Worm (Caenorhabditis elegans): ENCODE measurements around the gene his-71.

The his-71 gene

ce11 chrX:7990282-7990681 is 8.4 kb upstream of the his-71 start:
- TF ChIP-seq ahr-1 (tag; optimal IDR thresholded peaks at IDR 0.05) (no peak), unc-55 (GFP tag; optimal IDR thresholded peaks at IDR 0.05) (no peak), dmd-4 (tag; optimal IDR thresholded peaks at IDR 0.05; ENCODE audit: borderline replicate concordance) (no peak), Y22D7AL.16 (tag; optimal IDR thresholded peaks at IDR 0.05) (no peak), unc-3 (GFP tag; conservative IDR thresholded peaks at IDR 0.05) (no peak), unc-3 (tag; optimal IDR thresholded peaks at IDR 0.05) (no peak), hlh-8 (tag; optimal IDR thresholded peaks at IDR 0.05) (no peak), fkh-10 (GFP tag; optimal IDR thresholded peaks at IDR 0.05) (no peak), C38D4.7 (GFP tag; optimal IDR thresholded peaks at IDR 0.05) (no peak), ref-2 (tag; optimal IDR thresholded peaks at IDR 0.05) (no peak), ceh-2 (tag; optimal IDR thresholded peaks at IDR 0.05) (no peak), K09A11.1 (tag; optimal IDR thresholded peaks at IDR 0.05; ENCODE audit: insufficient read depth) (no peak), madf-2 (tag; optimal IDR thresholded peaks at IDR 0.05) (no peak), nhr-232 (tag; optimal IDR thresholded peaks at IDR 0.05) (no peak)

ce11 chrX:7989155-7989554 is 7.3 kb upstream of the his-71 start:
- TF ChIP-seq dmd-4 (tag; optimal IDR thresholded peaks at IDR 0.05; ENCODE audit: borderline replicate concordance), result no peak

- TF ChIP-seq hlh-8 (tag; optimal IDR thresholded peaks at IDR 0.05), result no peak
- no peak for TF ChIP-seq C08G9.2 (tag; optimal IDR thresholded peaks at IDR 0.05)
- TF ChIP-seq nhr-11 (tag; optimal IDR thresholded peaks at IDR 0.05), result no peak
- TF ChIP-seq syd-9 (tag; optimal IDR thresholded peaks at IDR 0.05), result no peak
- no peak for TF ChIP-seq elt-2 (tag; optimal IDR thresholded peaks at IDR 0.05)
- TF ChIP-seq ceh-14 (tag; optimal IDR thresholded peaks at IDR 0.05), result no peak
- no peak for TF ChIP-seq ceh-9 (tag; optimal IDR thresholded peaks at IDR 0.05)
- TF ChIP-seq sdc-2 (tag; optimal IDR thresholded peaks at IDR 0.05), result no peak
- no peak for TF ChIP-seq pat-9 (tag; optimal IDR thresholded peaks at IDR 0.05)
- no peak for TF ChIP-seq ceh-45 (GFP tag; IDR thresholded peaks at IDR 0.05)
- TF ChIP-seq F13H6.1 (tag; optimal IDR thresholded peaks at IDR 0.05), result no peak
- TF ChIP-seq pax-1 (tag; optimal IDR thresholded peaks at IDR 0.05), result no peak
- TF ChIP-seq ceh-31 (tag; optimal IDR thresholded peaks at IDR 0.05), result no peak
Observed at ce11 chrX:7988457-7988856, 6.6 kb upstream of the his-71 start.

- no peak for TF ChIP-seq hlh-6 (tag; optimal IDR thresholded peaks at IDR 0.05)
- peak; percentile 33 for TF ChIP-seq hlh-30 (tag; optimal IDR thresholded peaks at IDR 0.05; ENCODE audit: insufficient read depth)
- no peak for TF ChIP-seq unc-3 (GFP tag; conservative IDR thresholded peaks at IDR 0.05)
- no peak for TF ChIP-seq unc-3 (tag; optimal IDR thresholded peaks at IDR 0.05)
- peak; percentile 52 for TF ChIP-seq elt-2 (tag; optimal IDR thresholded peaks at IDR 0.05)
Observed at ce11 chrX:7986892-7987291, 5.0 kb upstream of the his-71 start.

- TF ChIP-seq odd-2 (tag; optimal IDR thresholded peaks at IDR 0.05) (peak; percentile 13), ttx-3 (tag; optimal IDR thresholded peaks at IDR 0.05) (no peak)
Observed at ce11 chrX:7985495-7986029, 3.7 kb upstream of the his-71 start, which contains the start of gene F45E1.4. Gene F45E1.4, plus strand, starts transcription at chrX:7985979.

- TF ChIP-seq hlh-30 (tag; optimal IDR thresholded peaks at IDR 0.05; ENCODE audit: insufficient read depth), result no peak
- no peak for TF ChIP-seq ama-1 (optimal IDR thresholded peaks at IDR 0.05)
- no peak for TF ChIP-seq hlh-15 (tag; optimal IDR thresholded peaks at IDR 0.05)
- TF ChIP-seq ahr-1 (tag; optimal IDR thresholded peaks at IDR 0.05), result no peak
- TF ChIP-seq pag-3 (tag; optimal IDR thresholded peaks at IDR 0.05; ENCODE audit: borderline replicate concordance), result no peak
- no peak for TF ChIP-seq unc-3 (GFP tag; conservative IDR thresholded peaks at IDR 0.05)
- TF ChIP-seq unc-3 (tag; optimal IDR thresholded peaks at IDR 0.05), result no peak
- no peak for TF ChIP-seq hlh-8 (tag; optimal IDR thresholded peaks at IDR 0.05)
- no peak for TF ChIP-seq fkh-10 (GFP tag; optimal IDR thresholded peaks at IDR 0.05)
- no peak for TF ChIP-seq ceh-24 (tag; optimal IDR thresholded peaks at IDR 0.05)
- no peak for TF ChIP-seq nfya-1 (tag; optimal IDR thresholded peaks at IDR 0.05)
- no peak for TF ChIP-seq tbx-2 (tag; optimal IDR thresholded peaks at IDR 0.05)
- TF ChIP-seq odd-2 (tag; optimal IDR thresholded peaks at IDR 0.05), result no peak
- TF ChIP-seq dve-1 (tag; optimal IDR thresholded peaks at IDR 0.05), result no peak
- TF ChIP-seq ztf-16 (tag; optimal IDR thresholded peaks at IDR 0.05), result no peak
- TF ChIP-seq ceh-19 (GFP tag; optimal IDR thresholded peaks at IDR 0.05), result no peak
- TF ChIP-seq nhr-11 (tag; optimal IDR thresholded peaks at IDR 0.05), result no peak
- no peak for TF ChIP-seq ceh-18 (tag; optimal IDR thresholded peaks at IDR 0.05)
- no peak for TF ChIP-seq pat-9 (tag; optimal IDR thresholded peaks at IDR 0.05)
- TF ChIP-seq K02D7.2 (tag; optimal IDR thresholded peaks at IDR 0.05), result no peak
Observed at ce11 chrX:7984742-7985141, 2.9 kb upstream of the his-71 start.

Measured in whole organism, late embryonic.